Fruit fly (Drosophila melanogaster) whole organism, embryonic: Measurements from ENCODE around the gene APC4.

Experiments
- Awh ChIP-seq: fragments of 200-800 bp; sonication (Bioruptor generic); IDR thresholded peaks from 2 replicates; pipeline ENCODE4, ENCODE4 v1.3.6; 2022; ENCODE audit warnings: missing biosample characterization, missing genetic modification characterization
- B-H1 ChIP-seq: fragments of 200-800 bp; sonication (Bioruptor generic); IDR thresholded peaks from 3 replicates; pipeline ENCODE4 v1.3.6; 2022; ENCODE audit warnings: missing biosample characterization, missing genetic modification characterization
- CG10462 ChIP-seq: fragments of 200-800 bp; sonication (Bioruptor generic); optimal IDR thresholded peaks from 2 replicates; lab custom pipeline; 2016; ENCODE audit warnings: missing biosample characterization, missing genetic modification characterization
- CG11504 ChIP-seq: fragments of 200-800 bp; sonication (Bioruptor generic); optimal IDR thresholded peaks from 3 replicates; lab custom pipeline; 2019; ENCODE audit warnings: missing biosample characterization, mild to moderate bottlenecking, missing genetic modification characterization, moderate library complexity
- CG1233 ChIP-seq: fragments of 200-800 bp; sonication (Bioruptor generic); optimal IDR thresholded peaks from 4 replicates; lab custom pipeline; 2018; ENCODE audit warnings: missing biosample characterization, mild to moderate bottlenecking, missing genetic modification characterization
- CG13123 ChIP-seq: fragments of 200-800 bp; sonication (Bioruptor generic); optimal IDR thresholded peaks from 2 replicates; lab custom pipeline; 2016; ENCODE audit warnings: missing biosample characterization, missing genetic modification characterization
- CG13296 ChIP-seq: fragments of 200-800 bp; sonication (Bioruptor generic); optimal IDR thresholded peaks from 3 replicates; lab custom pipeline; 2018; ENCODE audit warnings: missing biosample characterization, mild to moderate bottlenecking, missing genetic modification characterization
- CG17359 ChIP-seq: fragments of 200-800 bp; sonication (Bioruptor generic); optimal IDR thresholded peaks from 3 replicates; lab custom pipeline; 2018; ENCODE audit warnings: missing biosample characterization, mild to moderate bottlenecking, missing genetic modification characterization, moderate library complexity
- CG18262 ChIP-seq: fragments of 200-800 bp; optimal IDR thresholded peaks from 3 replicates; lab custom pipeline; 2019; ENCODE audit warnings: missing biosample characterization, mild to moderate bottlenecking, missing genetic modification characterization, moderate library complexity
- CG2712 ChIP-seq: fragments of 200-800 bp; optimal IDR thresholded peaks from 3 replicates; lab custom pipeline; 2019; ENCODE audit warnings: missing biosample characterization, mild to moderate bottlenecking, missing genetic modification characterization, moderate library complexity
- CG31224 ChIP-seq: fragments of 200-800 bp; sonication (Bioruptor generic); IDR thresholded peaks from 2 replicates; pipeline ENCODE4 v1.3.6; 2022; ENCODE audit warnings: missing biosample characterization, missing genetic modification characterization
- CG3847 ChIP-seq: fragments of 200-800 bp; sonication (Bioruptor generic); IDR thresholded peaks from 2 replicates; pipeline ENCODE4 v1.3.6; 2022; ENCODE audit warnings: missing biosample characterization, missing genetic modification characterization
- CG4424 ChIP-seq: fragments of 200-800 bp; sonication (Bioruptor generic); optimal IDR thresholded peaks from 3 replicates; lab custom pipeline; 2016; ENCODE audit warnings: missing biosample characterization, missing genetic modification characterization
- CG6254 ChIP-seq: fragments of 200-800 bp; sonication (Bioruptor generic); optimal IDR thresholded peaks from 3 replicates; lab custom pipeline; 2017; ENCODE audit warnings: mild to moderate bottlenecking, missing biosample characterization, missing genetic modification reagents, missing genetic modification characterization
- CG6689 ChIP-seq: fragments of 200-800 bp; sonication (Bioruptor generic); IDR thresholded peaks from 2 replicates; pipeline ENCODE4 v1.3.6; 2022; ENCODE audit warnings: missing biosample characterization, missing genetic modification characterization
- CG9727 ChIP-seq: fragments of 200-800 bp; sonication (Bioruptor generic); optimal IDR thresholded peaks from 3 replicates; lab custom pipeline; 2017; ENCODE audit warnings: missing biosample characterization, mild to moderate bottlenecking, missing genetic modification characterization
- CHES-1-like ChIP-seq: fragments of 200-800 bp; sonication (Bioruptor generic); optimal IDR thresholded peaks from 2 replicates; lab custom pipeline; 2016; ENCODE audit warnings: missing biosample characterization, missing genetic modification characterization
- CoRest ChIP-seq: fragments of 200-800 bp; sonication (Bioruptor generic); optimal IDR thresholded peaks from 3 replicates; lab custom pipeline; 2018; ENCODE audit warnings: missing biosample characterization, mild to moderate bottlenecking, missing genetic modification characterization, moderate library complexity
- D ChIP-seq, 2 experiments: fragments of 200-800 bp in 1 of 2; fragments of >200 bp in 1 of 2; sonication (Bioruptor generic) in 1 of 2; optimal IDR thresholded peaks; 2 replicates in 1 of 2; 3 replicates in 1 of 2; lab custom pipeline; 2017; ENCODE audit warnings: mild to moderate bottlenecking in 1 of 2, missing biosample characterization in 1 of 2, missing genetic modification characterization in 1 of 2, missing genetic modification reagents in 1 of 2
- Dbx ChIP-seq: fragments of 200-800 bp; sonication (Bioruptor generic); IDR thresholded peaks from 3 replicates; pipeline ENCODE4 v1.3.6; 2022; ENCODE audit warnings: missing biosample characterization, missing genetic modification characterization
- Eip74EF ChIP-seq, 2 experiments: fragments of 200-800 bp in 1 of 2; fragments of >200 bp in 1 of 2; sonication (Bioruptor generic) in 1 of 2; optimal IDR thresholded peaks; 2 replicates each; lab custom pipeline; 2017 to 2019; ENCODE audit warnings: missing biosample characterization in 2 of 2, missing genetic modification characterization in 2 of 2, mild to moderate bottlenecking in 1 of 2, moderate library complexity in 1 of 2
- Fer1 ChIP-seq: fragments of 200-800 bp; sonication (Bioruptor generic); optimal IDR thresholded peaks from 2 replicates; lab custom pipeline; 2017; ENCODE audit warnings: missing biosample characterization, mild to moderate bottlenecking, missing genetic modification characterization
- HLH3B ChIP-seq: fragments of 200-800 bp; sonication (Bioruptor generic); IDR thresholded peaks from 2 replicates; pipeline ENCODE4 v1.3.6; 2022; ENCODE audit warnings: missing biosample characterization, missing genetic modification characterization
- Hr51 ChIP-seq, 2 experiments: fragments of 200-800 bp; sonication (Bioruptor generic); optimal IDR thresholded peaks; 2 replicates in 1 of 2; 3 replicates in 1 of 2; lab custom pipeline; 2016 to 2018; ENCODE audit warnings: missing biosample characterization in 2 of 2, missing genetic modification characterization in 2 of 2, mild to moderate bottlenecking in 1 of 2, moderate library complexity in 1 of 2
- Nf-YB ChIP-seq: fragments of 200-800 bp; sonication (Bioruptor generic); optimal IDR thresholded peaks from 3 replicates; lab custom pipeline; 2019; ENCODE audit warnings: missing biosample characterization, mild to moderate bottlenecking, missing genetic modification characterization, moderate library complexity
- Rfx ChIP-seq: fragments of 200-800 bp; sonication (Bioruptor generic); IDR thresholded peaks from 2 replicates; pipeline ENCODE4 v1.3.6; 2022; ENCODE audit warnings: missing biosample characterization, missing genetic modification characterization
- Rx ChIP-seq: fragments of 200-800 bp; sonication (Bioruptor generic); IDR thresholded peaks from 2 replicates; pipeline ENCODE4 v1.3.6; 2022; ENCODE audit warnings: missing biosample characterization, missing genetic modification characterization
- Sox100B ChIP-seq: fragments of 200-800 bp; sonication (Bioruptor generic); optimal IDR thresholded peaks from 3 replicates; lab custom pipeline; 2018; ENCODE audit warnings: missing biosample characterization, mild to moderate bottlenecking, missing genetic modification characterization
- Xbp1 ChIP-seq: fragments of 200-800 bp; sonication (Bioruptor generic); optimal IDR thresholded peaks from 3 replicates; lab custom pipeline; 2016; ENCODE audit warnings: missing biosample characterization, mild to moderate bottlenecking, missing genetic modification characterization
- ap ChIP-seq: fragments of 200-800 bp; sonication (Bioruptor generic); IDR thresholded peaks from 2 replicates; pipeline ENCODE4 v1.3.6; 2022; ENCODE audit warnings: missing biosample characterization, missing genetic modification characterization
- bbx ChIP-seq: fragments of 200-800 bp; sonication (Bioruptor generic); IDR thresholded peaks from 2 replicates; pipeline ENCODE4 v1.3.6; 2022; ENCODE audit warnings: missing biosample characterization, missing genetic modification characterization; ENCODE audit not compliant: partially characterized antibody
- ci ChIP-seq: fragments of 200-800 bp; sonication (Bioruptor generic); IDR thresholded peaks from 3 replicates; pipeline ENCODE4 v1.3.6; 2022; ENCODE audit warnings: missing biosample characterization, missing genetic modification characterization
- esg ChIP-seq: fragments of 200-800 bp; sonication (Bioruptor generic); conservative IDR thresholded peaks from 2 replicates; pipeline ENCODE4 v1.3.6; 2022; ENCODE audit warnings: missing biosample characterization, missing genetic modification characterization
- ewg ChIP-seq: fragments of 200-800 bp; sonication (Bioruptor generic); optimal IDR thresholded peaks from 3 replicates; lab custom pipeline; 2017; ENCODE audit warnings: mild to moderate bottlenecking, missing biosample characterization, missing genetic modification reagents, missing genetic modification characterization
- fd64A ChIP-seq: fragments of 200-800 bp; sonication (Bioruptor generic); optimal IDR thresholded peaks from 3 replicates; lab custom pipeline; 2018; ENCODE audit warnings: missing biosample characterization, mild to moderate bottlenecking, missing genetic modification characterization
- klu ChIP-seq: fragments of 200-800 bp; sonication (Bioruptor generic); IDR thresholded peaks from 2 replicates; pipeline ENCODE4 v1.3.6; 2022; ENCODE audit warnings: missing biosample characterization, missing genetic modification characterization
- lab ChIP-seq: fragments of 200-800 bp; sonication (Bioruptor generic); optimal IDR thresholded peaks from 3 replicates; lab custom pipeline; 2017; ENCODE audit warnings: missing biosample characterization, missing genetic modification characterization, mild to moderate bottlenecking, moderate library complexity, missing genetic modification reagents
- nmo ChIP-seq: fragments of 200-800 bp; sonication (Bioruptor generic); optimal IDR thresholded peaks from 2 replicates; lab custom pipeline; 2018; ENCODE audit warnings: missing biosample characterization, mild to moderate bottlenecking, missing genetic modification characterization, moderate library complexity
- onecut ChIP-seq: fragments of 200-800 bp; sonication (Bioruptor generic); IDR thresholded peaks from 2 replicates; pipeline ENCODE4 v1.3.6; 2022; ENCODE audit warnings: missing biosample characterization, missing genetic modification characterization
- ranshi ChIP-seq: fragments of 200-800 bp; sonication (Bioruptor generic); IDR thresholded peaks from 2 replicates; pipeline ENCODE4 v1.3.6; 2022; ENCODE audit warnings: missing biosample characterization, missing genetic modification characterization
- scrt ChIP-seq: fragments of 200-800 bp; sonication (Bioruptor generic); optimal IDR thresholded peaks from 2 replicates; lab custom pipeline; 2018; ENCODE audit warnings: missing biosample characterization, mild to moderate bottlenecking, missing genetic modification characterization, moderate library complexity
- sens ChIP-seq: fragments of 200-800 bp; sonication (Bioruptor generic); peaks from one replicate; lab custom pipeline; 2016; ENCODE audit warnings: missing biosample characterization, missing genetic modification characterization
- slou ChIP-seq: fragments of 200-800 bp; sonication (Bioruptor generic); optimal IDR thresholded peaks from 3 replicates; lab custom pipeline; 2016; ENCODE audit warnings: missing biosample characterization, missing genetic modification characterization
- slp2 ChIP-seq: fragments of 200-800 bp; sonication (Bioruptor generic); optimal IDR thresholded peaks from 2 replicates; lab custom pipeline; 2016; ENCODE audit warnings: missing biosample characterization, missing genetic modification characterization
- sqz ChIP-seq: fragments of 200-800 bp; sonication (Bioruptor generic); optimal IDR thresholded peaks from 3 replicates; lab custom pipeline; 2018; ENCODE audit warnings: missing biosample characterization, mild to moderate bottlenecking, missing genetic modification characterization
- sr ChIP-seq: fragments of 200-800 bp; sonication (Bioruptor generic); IDR thresholded peaks from 3 replicates; pipeline ENCODE4 v1.3.6; 2022; ENCODE audit warnings: missing biosample characterization, missing genetic modification characterization
- tap ChIP-seq: fragments of 200-800 bp; optimal IDR thresholded peaks from 3 replicates; lab custom pipeline; 2019; ENCODE audit warnings: missing biosample characterization, mild to moderate bottlenecking, missing genetic modification characterization, moderate library complexity
- tin ChIP-seq: fragments of 200-800 bp; sonication (Bioruptor generic); optimal IDR thresholded peaks from 3 replicates; lab custom pipeline; 2016; ENCODE audit warnings: missing biosample characterization, missing genetic modification characterization
- tna ChIP-seq: fragments of 200-800 bp; sonication (Bioruptor generic); IDR thresholded peaks from 2 replicates; pipeline ENCODE4 v1.3.6; 2022; ENCODE audit warnings: missing biosample characterization, missing genetic modification characterization; ENCODE audit not compliant: partially characterized antibody

The APC4 gene

DNA sequence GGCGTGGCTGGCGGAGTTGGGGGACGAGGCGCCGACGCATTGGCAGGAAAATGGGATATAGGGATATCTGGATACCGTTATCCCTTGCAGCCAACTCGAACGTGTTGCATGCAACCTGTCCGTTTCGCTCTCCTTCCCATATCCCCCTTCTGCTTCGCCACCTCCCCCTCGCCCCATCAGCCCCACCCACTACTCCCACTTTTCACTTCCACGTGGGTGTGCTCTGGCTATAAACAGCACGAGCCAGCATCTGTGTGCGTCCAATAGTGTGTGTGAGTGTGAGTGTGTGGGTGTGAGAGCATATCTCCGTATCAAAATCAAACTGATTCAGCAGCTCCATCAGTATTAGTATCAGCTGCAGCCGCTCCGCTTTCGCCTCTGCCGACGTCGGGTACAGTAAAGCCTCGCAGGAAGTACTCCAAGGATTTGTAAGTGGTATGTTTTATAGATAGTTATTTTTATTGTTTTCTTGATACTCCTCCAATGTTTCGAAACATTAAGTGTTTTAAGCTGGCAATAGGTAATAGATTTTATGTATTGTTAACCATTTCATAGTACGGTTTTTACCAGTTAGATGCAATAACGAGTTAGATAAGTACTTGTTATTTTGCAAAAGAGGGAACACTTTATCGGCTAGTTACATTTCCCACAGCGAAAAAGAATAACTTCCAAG is 36.4 kb downstream of the APC4 start (continued):
- peak; percentile 69 for TF ChIP-seq tap (tag; lab: Kevin White, UChicago)
- TF ChIP-seq bbx (GFP tag; lab: Robert Waterston, UW): no peak
- peak; percentile 71 for TF ChIP-seq CG11504 (tag; lab: Kevin White, UChicago)
- TF ChIP-seq sr: peak; percentile 97
- no peak for TF ChIP-seq Nf-YB (GFP tag; lab: Kevin White, UChicago)
- peak; percentile 20 for TF ChIP-seq slp2
- TF ChIP-seq CoRest: no peak
- no peak for TF ChIP-seq B-H1 (GFP tag; lab: Robert Waterston, UW)
- TF ChIP-seq ap: no peak
- TF ChIP-seq ci (GFP tag; lab: Robert Waterston, UW): peak; percentile 49; the same call in 1 of the 3 replicates
- TF ChIP-seq tin (GFP tag; lab: Kevin White, UChicago): peak; percentile 35
- no peak for TF ChIP-seq CG6689
- TF ChIP-seq slou: no peak
- TF ChIP-seq CG13123: no peak
- 0 out of 2 replicates have a peak, but pooled peaks have one; percentile 13 for TF ChIP-seq ranshi
- peak; percentile 21 for TF ChIP-seq CG1233
- TF ChIP-seq CG18262 (tag; lab: Kevin White, UChicago): peak; percentile 65
- TF ChIP-seq esg (GFP tag; lab: Robert Waterston, UW): 0 out of 2 replicates have a peak, but pooled peaks have one; percentile 9
- TF ChIP-seq CG10462: no peak
- TF ChIP-seq tna (GFP tag; lab: Robert Waterston, UW): no peak
- TF ChIP-seq CG4424: peak; percentile 54
- peak; percentile 1 for TF ChIP-seq ewg (GFP tag; lab: Kevin White, UChicago)
- peak; percentile 46 for TF ChIP-seq CG13296
- TF ChIP-seq Eip74EF (GFP tag; optimal IDR thresholded peaks at IDR 0.05; lab: Kevin White, UChicago): peak in 1 of 2 experiments; percentile 74
- no peak for TF ChIP-seq Xbp1
- no peak for TF ChIP-seq onecut (GFP tag; lab: Robert Waterston, UW)
- 0 out of 2 replicates have a peak, but pooled peaks have one; percentile 15 for TF ChIP-seq Rfx (GFP tag; lab: Robert Waterston, UW)
- peak; percentile 31 for TF ChIP-seq sqz (GFP tag; lab: Kevin White, UChicago)
- TF ChIP-seq Fer1 (GFP tag; lab: Kevin White, UChicago): peak; percentile 59
- TF ChIP-seq sens (GFP tag; lab: Kevin White, UChicago): peak; percentile 90
- no peak for TF ChIP-seq CHES-1-like
- no peak for TF ChIP-seq Hr51 (GFP tag; optimal IDR thresholded peaks at IDR 0.05; lab: Kevin White, UChicago)
- no peak for TF ChIP-seq D (optimal IDR thresholded peaks at IDR 0.05; lab: Kevin White, UChicago)
- TF ChIP-seq D (GFP tag; optimal IDR thresholded peaks at IDR 0.05; lab: Kevin White, UChicago): peak; percentile 59
- peak; percentile 68 for TF ChIP-seq nmo (GFP tag; lab: Kevin White, UChicago)
- TF ChIP-seq CG2712 (tag; lab: Kevin White, UChicago): peak; percentile 13
- TF ChIP-seq CG9727 (GFP tag; lab: Kevin White, UChicago): peak; percentile 26
- TF ChIP-seq Rx: no peak
- TF ChIP-seq fd64A (GFP tag; lab: Kevin White, UChicago): peak; percentile 10
- TF ChIP-seq CG6254 (GFP tag; lab: Kevin White, UChicago): no peak
- no peak for TF ChIP-seq CG31224 (GFP tag; lab: Robert Waterston, UW)
- TF ChIP-seq Sox100B (GFP tag; lab: Kevin White, UChicago): peak; percentile 55
- TF ChIP-seq HLH3B (GFP tag; lab: Robert Waterston, UW): 0 out of 2 replicates have a peak, but pooled peaks have one; percentile 48
- TF ChIP-seq scrt (GFP tag; lab: Kevin White, UChicago): peak; percentile 12
- TF ChIP-seq Dbx (GFP tag; lab: Robert Waterston, UW): no peak
- TF ChIP-seq lab (GFP tag; lab: Kevin White, UChicago): peak; percentile 64
- no peak for TF ChIP-seq CG3847 (GFP tag; lab: Robert Waterston, UW)
- peak; percentile 53 for TF ChIP-seq CG17359 (tag; lab: Kevin White, UChicago)
- TF ChIP-seq Awh: no peak
- TF ChIP-seq klu: no peak
